Fruit fly (Drosophila melanogaster) whole organism, wandering third instar larva: Measurements from ENCODE around the gene Adi1.

ENCODE experiments used
- foxo ChIP-seq, 2 experiments: fragments of 200-800 bp; sonication (Bioruptor generic); optimal IDR thresholded peaks; 2 replicates in 1 of 2; 3 replicates in 1 of 2; lab custom pipeline; 2016 to 2017; ENCODE audit warnings: missing biosample characterization in 2 of 2, missing genetic modification characterization in 2 of 2
- sv ChIP-seq: fragments of 200-800 bp; sonication (Bioruptor generic); optimal IDR thresholded peaks from 3 replicates; lab custom pipeline; 2016; ENCODE audit warnings: missing biosample characterization, missing genetic modification characterization

dm6 chr3L:10682725-10683367, 19.7 kb downstream of the Adi1 start:
- TF ChIP-seq sv (peak; percentile 98), foxo (GFP tag; optimal IDR thresholded peaks at IDR 0.05; lab: Kevin White, UChicago) (peak; percentile 27 to 98)
